Worm (Caenorhabditis elegans): ENCODE measurements around the gene Y38E10A.14.

Y38E10A.14 gene

ce11 chrII:12573541-12573940 is 50.8 kb downstream of the Y38E10A.14 start, which contains the start of gene Y38E10A.2:
Y38E10A.2 (minus strand) TSS chrII:12573641.
- no peak for TF ChIP-seq tra-4 (tag; optimal IDR thresholded peaks at IDR 0.05)
- no peak for TF ChIP-seq ama-1 (optimal IDR thresholded peaks at IDR 0.05)
- no peak for TF ChIP-seq tbx-37 (GFP tag; conservative IDR thresholded peaks at IDR 0.05)
- no peak for TF ChIP-seq hmg-4 (GFP tag; optimal IDR thresholded peaks at IDR 0.05)
- no peak for TF ChIP-seq ceh-13 (GFP tag; optimal IDR thresholded peaks at IDR 0.05)
- no peak for TF ChIP-seq scrt-1 (GFP tag; IDR thresholded peaks at IDR 0.05)
- TF ChIP-seq B0310.2 (tag; optimal IDR thresholded peaks at IDR 0.05), result no peak
- TF ChIP-seq aly-1 (tag; optimal IDR thresholded peaks at IDR 0.05), result no peak
- no peak for TF ChIP-seq sea-1 (GFP tag; conservative IDR thresholded peaks at IDR 0.05)
- no peak for TF ChIP-seq hmbx-1 (tag; optimal IDR thresholded peaks at IDR 0.05)
- TF ChIP-seq ets-7 (tag; optimal IDR thresholded peaks at IDR 0.05), result no peak
- TF ChIP-seq flt-1 (GFP tag; IDR thresholded peaks at IDR 0.05), result no peak
- TF ChIP-seq tbx-11 (GFP tag; IDR thresholded peaks at IDR 0.05), result no peak
- no peak for TF ChIP-seq hnd-1 (tag; optimal IDR thresholded peaks at IDR 0.05)
- TF ChIP-seq ceh-36 (tag; optimal IDR thresholded peaks at IDR 0.05), result no peak
- no peak for TF ChIP-seq pes-1 (GFP tag; IDR thresholded peaks at IDR 0.05)
- TF ChIP-seq F13C5.2 (tag; optimal IDR thresholded peaks at IDR 0.05), result no peak
